Worm (Caenorhabditis elegans) whole organism, L1 larva: ENCODE data around the gene tsct-1.

Experiments
- ama-1 ChIP-seq: fragments of 150-350 bp; optimal IDR thresholded peaks from 2 replicates; lab custom pipeline; 2014
- ces-1 ChIP-seq: fragments of 150-350 bp; optimal IDR thresholded peaks from 2 replicates; lab custom pipeline; 2014; ENCODE audit warnings: missing biosample characterization, missing genetic modification reagents, missing genetic modification characterization
- elt-2 ChIP-seq: sonication (generic microtip); optimal IDR thresholded peaks from 2 replicates; lab custom pipeline; 2016; ENCODE audit warnings: missing genetic modification characterization, mild to moderate bottlenecking, inconsistent platforms, missing compliant biosample characterization, missing genetic modification reagents
- ets-5 ChIP-seq: fragments of 200-800 bp; sonication (Bioruptor generic); IDR thresholded peaks from 2 replicates; pipeline ENCODE4 v1.3.6; 2022; ENCODE audit warnings: missing genetic modification characterization, missing compliant biosample characterization
- fos-1 ChIP-seq: fragments of 150-350 bp; optimal IDR thresholded peaks from 2 replicates; lab custom pipeline; 2014; ENCODE audit warnings: missing biosample characterization, missing genetic modification characterization
- isw-1 ChIP-seq: fragments of 200-800 bp; sonication (Bioruptor generic); IDR thresholded peaks from 2 replicates; pipeline ENCODE4 v1.3.6; 2022; ENCODE audit warnings: missing genetic modification characterization, missing compliant biosample characterization
- jun-1 ChIP-seq: fragments of 150-350 bp; optimal IDR thresholded peaks from 2 replicates; lab custom pipeline; 2014; ENCODE audit warnings: missing biosample characterization, missing genetic modification reagents, missing genetic modification characterization
- lin-15B ChIP-seq: fragments of 150-350 bp; sonication (generic microtip); optimal IDR thresholded peaks from 3 replicates; lab custom pipeline; 2014; ENCODE audit warnings: missing biosample characterization, missing genetic modification characterization
- lin-35 ChIP-seq, 2 experiments: fragments of 150-350 bp; optimal IDR thresholded peaks; 2 replicates each; lab custom pipeline; 2014; ENCODE audit warnings: missing biosample characterization in 2 of 2, missing genetic modification characterization in 2 of 2, missing genetic modification reagents in 2 of 2
- lin-39 ChIP-seq: fragments of 150-350 bp; optimal IDR thresholded peaks from 2 replicates; lab custom pipeline; 2014; ENCODE audit warnings: missing biosample characterization, missing genetic modification reagents, missing genetic modification characterization
- nhr-12 ChIP-seq: sonication (generic microtip); optimal IDR thresholded peaks from 2 replicates; lab custom pipeline; 2017; ENCODE audit warnings: missing biosample characterization, missing genetic modification characterization
- unc-86 ChIP-seq: sonication (generic microtip); optimal IDR thresholded peaks from 2 replicates; lab custom pipeline; 2016; ENCODE audit warnings: missing genetic modification characterization, missing compliant biosample characterization
- ztf-4 ChIP-seq: fragments of 150-350 bp; optimal IDR thresholded peaks from 2 replicates; lab custom pipeline; 2014; ENCODE audit warnings: missing biosample characterization, missing genetic modification characterization

- TF ChIP-seq unc-86 (tag; lab: Kevin White, UChicago) (no peak), ama-1 (lab: Kevin White, UChicago) (no peak), ces-1 (GFP tag; lab: Kevin White, UChicago) (no peak), lin-15B (no peak), ets-5 (GFP tag; lab: Robert Waterston, UW) (no peak), nhr-12 (tag; lab: Kevin White, UChicago) (no peak), fos-1 (tag; lab: Kevin White, UChicago) (no peak), elt-2 (tag; lab: Kevin White, UChicago) (no peak), lin-35 (GFP tag; optimal IDR thresholded peaks at IDR 0.05; lab: Kevin White, UChicago) (no peak), isw-1 (GFP tag; lab: Robert Waterston, UW) (no peak), ztf-4 (no peak), jun-1 (tag; lab: Kevin White, UChicago) (no peak), lin-39 (tag; lab: Kevin White, UChicago) (no peak)
These were observed 50.9 kb downstream of the tsct-1 start, which contains the start of gene tbc-13 for ce11 chrX:12484749-12485148.
